Worm (Caenorhabditis elegans): Measurements from ENCODE around the gene idpp-1.

Gene idpp-1

ce11 chrIII:764884-765283 lies 24.4 kb downstream of the idpp-1 start, which contains the start of gene ptl-1:
TSS of gene ptl-1 (plus strand) at chrIII:765184.
- TF ChIP-seq lin-13 (GFP tag; optimal IDR thresholded peaks at IDR 0.05) (no peak), F16B12.6 (tag; optimal IDR thresholded peaks at IDR 0.05) (no peak), blmp-1 (tag; optimal IDR thresholded peaks at IDR 0.05) (no peak), jun-1 (tag; optimal IDR thresholded peaks at IDR 0.05) (no peak), nhr-237 (tag; optimal IDR thresholded peaks at IDR 0.05) (no peak), nhr-11 (tag; optimal IDR thresholded peaks at IDR 0.05) (no peak)

ce11 chrIII:768528-768927 lies 28.0 kb downstream of the idpp-1 start:
- no peak for TF ChIP-seq nhr-47 (tag; optimal IDR thresholded peaks at IDR 0.05)
- no peak for TF ChIP-seq aha-1 (tag; optimal IDR thresholded peaks at IDR 0.05)
- peak; percentile 17 for TF ChIP-seq ceh-8 (GFP tag; optimal IDR thresholded peaks at IDR 0.05)
- TF ChIP-seq C04F5.9 (tag; optimal IDR thresholded peaks at IDR 0.05) = no peak
- TF ChIP-seq efl-3 (GFP tag; optimal IDR thresholded peaks at IDR 0.05) = no peak

- TF ChIP-seq xbp-1 (tag; optimal IDR thresholded peaks at IDR 0.05) = no peak
- no peak for TF ChIP-seq sup-37 (GFP tag; optimal IDR thresholded peaks at IDR 0.05)
- no peak for TF ChIP-seq ztf-11 (tag; optimal IDR thresholded peaks at IDR 0.05)
- TF ChIP-seq irx-1 (tag; optimal IDR thresholded peaks at IDR 0.05) = no peak
- TF ChIP-seq ceh-88 (GFP tag; IDR thresholded peaks at IDR 0.05) = no peak
- no peak for TF ChIP-seq mep-1 (tag; optimal IDR thresholded peaks at IDR 0.05)
- TF ChIP-seq tbx-2 (tag; optimal IDR thresholded peaks at IDR 0.05) = no peak
- no peak for TF ChIP-seq efl-1 (optimal IDR thresholded peaks at IDR 0.05)
- no peak for TF ChIP-seq efl-1 (GFP tag; optimal IDR thresholded peaks at IDR 0.05 in 1 of 2)
- no peak for TF ChIP-seq nhr-85 (tag)
- TF ChIP-seq lin-39 (tag; optimal IDR thresholded peaks at IDR 0.05) = no peak
- no peak for TF ChIP-seq ceh-90 (tag; optimal IDR thresholded peaks at IDR 0.05)
- TF ChIP-seq hlh-17 (GFP tag; optimal IDR thresholded peaks at IDR 0.05; ENCODE audit: borderline replicate concordance) = no peak
Observed at ce11 chrIII:770958-771357, 30.5 kb downstream of the idpp-1 start, which contains the start of gene tpst-2. TSS of gene tpst-2 (plus strand) at chrIII:771258.

- TF ChIP-seq C16A3.4 (tag; optimal IDR thresholded peaks at IDR 0.05) (no peak), nhr-11 (tag; optimal IDR thresholded peaks at IDR 0.05) (no peak), elt-3 (tag; optimal IDR thresholded peaks at IDR 0.05) (peak in 2 of 6 experiments; percentile 2 to 15), nhr-71 (tag; optimal IDR thresholded peaks at IDR 0.05) (no peak), egl-13 (tag; optimal IDR thresholded peaks at IDR 0.05) (no peak), pag-3 (tag; optimal IDR thresholded peaks at IDR 0.05; ENCODE audit: borderline replicate concordance, insufficient read depth) (no peak), vab-15 (tag; optimal IDR thresholded peaks at IDR 0.05) (no peak), mef-2 (tag; optimal IDR thresholded peaks at IDR 0.05) (no peak), isw-1 (GFP tag; IDR thresholded peaks at IDR 0.05) (no peak), blmp-1 (tag; optimal IDR thresholded peaks at IDR 0.05) (peak; percentile 88), sptf-1 (tag; optimal IDR thresholded peaks at IDR 0.05) (no peak), lin-13 (GFP tag; optimal IDR thresholded peaks at IDR 0.05) (no peak)
Observed at ce11 chrIII:772675-773074, 32.2 kb downstream of the idpp-1 start.

ce11 chrIII:773114-773513 lies 32.6 kb downstream of the idpp-1 start, which contains the start of gene cyn-6:
TSS of gene cyn-6 (plus strand) at chrIII:773414.
- no peak for TF ChIP-seq hlh-17 (GFP tag; optimal IDR thresholded peaks at IDR 0.05; ENCODE audit: borderline replicate concordance)
- TF ChIP-seq nhr-19 (GFP tag; conservative IDR thresholded peaks at IDR 0.05) = no peak
- TF ChIP-seq swsn-7 (tag; optimal IDR thresholded peaks at IDR 0.05) = no peak
- no peak for TF ChIP-seq lin-39 (tag; optimal IDR thresholded peaks at IDR 0.05)
- TF ChIP-seq mep-1 (tag; optimal IDR thresholded peaks at IDR 0.05) = no peak
- no peak for TF ChIP-seq efl-3 (GFP tag; optimal IDR thresholded peaks at IDR 0.05)
- no peak for TF ChIP-seq ceh-88 (GFP tag; IDR thresholded peaks at IDR 0.05)
- TF ChIP-seq lin-13 (GFP tag; optimal IDR thresholded peaks at IDR 0.05) = no peak
- no peak for TF ChIP-seq dsc-1 (tag; optimal IDR thresholded peaks at IDR 0.05)
- TF ChIP-seq elt-3 (tag; optimal IDR thresholded peaks at IDR 0.05) = no peak
- TF ChIP-seq aly-2 (tag; optimal IDR thresholded peaks at IDR 0.05) = no peak
- no peak for TF ChIP-seq hlh-4 (tag; optimal IDR thresholded peaks at IDR 0.05)

All from whole organism, L1 larva.